Worm (Caenorhabditis elegans) whole organism, early embryonic: Measurements from ENCODE around the gene slt-1.

ENCODE experiments used
- ama-1 ChIP-seq: fragments of 150-350 bp; optimal IDR thresholded peaks from 2 replicates; lab custom pipeline; 2014
- flt-1 ChIP-seq: fragments of 200-800 bp; sonication (Bioruptor generic); IDR thresholded peaks from 2 replicates; pipeline ENCODE4 v1.3.6; 2022; ENCODE audit warnings: missing genetic modification characterization, missing compliant biosample characterization

ce11 chrX:14657445-14657844 lies 16.7 kb upstream of the slt-1 start:
- no peak for TF ChIP-seq flt-1 (GFP tag; lab: Robert Waterston, UW)
- no peak for TF ChIP-seq ama-1 (lab: Kevin White, UChicago)
